Fruit fly (Drosophila melanogaster) whole organism, prepupa: ENCODE data around the gene rk.

Experiments
- Eip93F ChIP-seq: fragments of 200-800 bp; sonication (Bioruptor generic); optimal IDR thresholded peaks from 2 replicates; lab custom pipeline; 2016; ENCODE audit warnings: missing biosample characterization, mild to moderate bottlenecking, missing genetic modification characterization
- Gug ChIP-seq: fragments of 200-800 bp; sonication (Bioruptor generic); IDR thresholded peaks from 2 replicates; pipeline ENCODE4 v1.3.6; 2022; ENCODE audit warnings: missing biosample characterization, missing genetic modification characterization
- Sox102F ChIP-seq: fragments of 200-800 bp; sonication (Bioruptor generic); optimal IDR thresholded peaks from 2 replicates; lab custom pipeline; 2016; ENCODE audit warnings: missing biosample characterization, mild to moderate bottlenecking, missing genetic modification characterization
- salr ChIP-seq, 2 experiments: fragments of 200-800 bp; sonication (Bioruptor generic); optimal IDR thresholded peaks; 3 replicates each; lab custom pipeline; 2016 to 2018; ENCODE audit warnings: missing biosample characterization in 2 of 2, missing genetic modification characterization in 2 of 2, mild to moderate bottlenecking in 1 of 2

- TF ChIP-seq Gug (GFP tag; lab: Robert Waterston, UW) (no peak), Sox102F (GFP tag; lab: Kevin White, UChicago) (no peak), salr (GFP tag; optimal IDR thresholded peaks at IDR 0.05; lab: Kevin White, UChicago) (no peak), Eip93F (GFP tag; lab: Kevin White, UChicago) (no peak)
Measured at dm6 chr2L:13963467-13964122, 37.5 kb downstream of the rk start, which contains the start of gene NimB1.
